Fruit fly (Drosophila melanogaster) whole organism, prepupa: ENCODE data around the gene CG34171.

Source experiments
- Blimp-1 ChIP-seq: fragments of 200-800 bp; sonication (Bioruptor generic); optimal IDR thresholded peaks from 3 replicates; lab custom pipeline; 2017; ENCODE audit warnings: missing biosample characterization, missing genetic modification characterization, mild to moderate bottlenecking, moderate library complexity, missing genetic modification reagents
- CG10631 ChIP-seq: fragments of 200-800 bp; sonication (Bioruptor generic); optimal IDR thresholded peaks from 2 replicates; lab custom pipeline; 2016; ENCODE audit warnings: missing biosample characterization, missing genetic modification characterization
- CG10669 ChIP-seq: fragments of 200-800 bp; sonication (Bioruptor generic); optimal IDR thresholded peaks from 3 replicates; lab custom pipeline; 2018; ENCODE audit warnings: missing biosample characterization, mild to moderate bottlenecking, missing genetic modification characterization, moderate library complexity
- CG11294 ChIP-seq: fragments of 200-800 bp; sonication (Bioruptor generic); IDR thresholded peaks from 2 replicates; pipeline ENCODE4 v1.3.6; 2022; ENCODE audit warnings: missing biosample characterization, missing genetic modification characterization
- CG11762 ChIP-seq: fragments of 200-800 bp; sonication (Bioruptor generic); optimal IDR thresholded peaks from 3 replicates; lab custom pipeline; 2016; ENCODE audit warnings: missing biosample characterization, missing genetic modification characterization; ENCODE audit not compliant: insufficient read depth
- CG11902 ChIP-seq: fragments of 200-800 bp; sonication (Bioruptor generic); optimal IDR thresholded peaks from 3 replicates; lab custom pipeline; 2016; ENCODE audit warnings: missing biosample characterization, missing genetic modification characterization
- CG15336 ChIP-seq: fragments of 200-800 bp; sonication (Bioruptor generic); IDR thresholded peaks from 2 replicates; pipeline ENCODE4 v1.3.6; 2022; ENCODE audit warnings: missing biosample characterization, missing genetic modification characterization
- CG1621 ChIP-seq: fragments of 200-800 bp; sonication (Bioruptor generic); optimal IDR thresholded peaks from 3 replicates; lab custom pipeline; 2018; ENCODE audit warnings: missing biosample characterization, mild to moderate bottlenecking, missing genetic modification characterization
- CG3032 ChIP-seq: fragments of 200-800 bp; optimal IDR thresholded peaks from 2 replicates; lab custom pipeline; 2019; ENCODE audit warnings: missing biosample characterization, mild to moderate bottlenecking, missing genetic modification characterization, moderate library complexity
- CG31627 ChIP-seq: fragments of 200-800 bp; sonication (Bioruptor generic); optimal IDR thresholded peaks from 3 replicates; lab custom pipeline; 2016; ENCODE audit warnings: missing biosample characterization, missing genetic modification characterization
- CG32006 ChIP-seq: fragments of 200-800 bp; sonication (Bioruptor generic); optimal IDR thresholded peaks from 3 replicates; lab custom pipeline; 2017; ENCODE audit warnings: missing biosample characterization, mild to moderate bottlenecking, missing genetic modification characterization
- CG34406 ChIP-seq: fragments of 200-800 bp; sonication (Bioruptor generic); optimal IDR thresholded peaks from 3 replicates; lab custom pipeline; 2016; ENCODE audit warnings: missing biosample characterization, missing genetic modification characterization
- CG4318 ChIP-seq: fragments of 200-800 bp; sonication (Bioruptor generic); optimal IDR thresholded peaks from 3 replicates; lab custom pipeline; 2017; ENCODE audit warnings: missing biosample characterization, mild to moderate bottlenecking, missing genetic modification characterization
- CG6163 ChIP-seq: fragments of 200-800 bp; sonication (Bioruptor generic); IDR thresholded peaks from 3 replicates; pipeline ENCODE4 v1.3.6; 2022; ENCODE audit warnings: missing biosample characterization, missing genetic modification characterization
- CG6276 ChIP-seq: fragments of 200-800 bp; sonication (Bioruptor generic); optimal IDR thresholded peaks from 2 replicates; lab custom pipeline; 2017; ENCODE audit warnings: missing biosample characterization, mild to moderate bottlenecking, missing genetic modification characterization
- CG6792 ChIP-seq: fragments of 200-800 bp; sonication (Bioruptor generic); optimal IDR thresholded peaks from 3 replicates; lab custom pipeline; 2016; ENCODE audit warnings: missing biosample characterization, missing genetic modification characterization
- CG6808 ChIP-seq: fragments of 200-800 bp; sonication (Bioruptor generic); optimal IDR thresholded peaks from 3 replicates; lab custom pipeline; 2017; ENCODE audit warnings: missing biosample characterization, missing genetic modification characterization, mild to moderate bottlenecking, moderate library complexity, missing genetic modification reagents
- CG6854 ChIP-seq: fragments of 200-800 bp; sonication (Bioruptor generic); optimal IDR thresholded peaks from 2 replicates; lab custom pipeline; 2017; ENCODE audit warnings: missing biosample characterization, mild to moderate bottlenecking, missing genetic modification characterization
- CG7368 ChIP-seq: fragments of 200-800 bp; sonication (Bioruptor generic); optimal IDR thresholded peaks from 3 replicates; lab custom pipeline; 2016; ENCODE audit warnings: missing biosample characterization, missing genetic modification characterization
- CG8119 ChIP-seq: fragments of 200-800 bp; sonication (Bioruptor generic); IDR thresholded peaks from 3 replicates; pipeline ENCODE4 v1.3.6; 2022; ENCODE audit warnings: missing biosample characterization, missing genetic modification characterization
- CG8319 ChIP-seq: fragments of 200-800 bp; sonication (Bioruptor generic); optimal IDR thresholded peaks from 3 replicates; lab custom pipeline; 2016; ENCODE audit warnings: missing biosample characterization, missing genetic modification characterization
- CG8632 ChIP-seq: fragments of 200-800 bp; sonication (Bioruptor generic); optimal IDR thresholded peaks from 3 replicates; lab custom pipeline; 2016; ENCODE audit warnings: missing biosample characterization, missing genetic modification characterization
- CG9139 ChIP-seq: fragments of 200-800 bp; sonication (Bioruptor generic); optimal IDR thresholded peaks from 3 replicates; lab custom pipeline; 2017; ENCODE audit warnings: missing biosample characterization, mild to moderate bottlenecking, missing genetic modification characterization
- Eip75B ChIP-seq: fragments of 200-800 bp; sonication (Bioruptor generic); optimal IDR thresholded peaks from 3 replicates; lab custom pipeline; 2016; ENCODE audit warnings: missing biosample characterization, missing genetic modification characterization
- Eip78C ChIP-seq: fragments of 200-800 bp; sonication (Bioruptor generic); peaks from one replicate; lab custom pipeline; 2016; ENCODE audit warnings: missing biosample characterization, missing genetic modification characterization
- Ets21C ChIP-seq: fragments of 200-800 bp; sonication (Bioruptor generic); optimal IDR thresholded peaks from 3 replicates; lab custom pipeline; 2016; ENCODE audit warnings: missing biosample characterization, missing genetic modification characterization
- Gug ChIP-seq: fragments of 200-800 bp; sonication (Bioruptor generic); IDR thresholded peaks from 2 replicates; pipeline ENCODE4 v1.3.6; 2022; ENCODE audit warnings: missing biosample characterization, missing genetic modification characterization
- Hr4 ChIP-seq: fragments of 200-800 bp; sonication (Bioruptor generic); optimal IDR thresholded peaks from 3 replicates; lab custom pipeline; 2016; ENCODE audit warnings: missing biosample characterization, missing genetic modification characterization
- Lpt ChIP-seq: fragments of 200-800 bp; sonication (Bioruptor generic); optimal IDR thresholded peaks from 3 replicates; lab custom pipeline; 2016; ENCODE audit warnings: missing biosample characterization, missing genetic modification characterization
- Met ChIP-seq: fragments of 200-800 bp; sonication (Bioruptor generic); optimal IDR thresholded peaks from 3 replicates; lab custom pipeline; 2016; ENCODE audit warnings: missing biosample characterization, missing genetic modification characterization
- OdsH ChIP-seq: fragments of 200-800 bp; sonication (Bioruptor generic); optimal IDR thresholded peaks from 3 replicates; lab custom pipeline; 2016; ENCODE audit warnings: missing biosample characterization, missing genetic modification characterization
- Smox ChIP-seq: fragments of 200-800 bp; sonication (Bioruptor generic); optimal IDR thresholded peaks from 3 replicates; lab custom pipeline; 2016; ENCODE audit warnings: missing biosample characterization, missing genetic modification characterization
- Sox102F ChIP-seq: fragments of 200-800 bp; sonication (Bioruptor generic); optimal IDR thresholded peaks from 2 replicates; lab custom pipeline; 2016; ENCODE audit warnings: missing biosample characterization, mild to moderate bottlenecking, missing genetic modification characterization
- Sox15 ChIP-seq: fragments of 200-800 bp; sonication (Bioruptor generic); optimal IDR thresholded peaks from 3 replicates; lab custom pipeline; 2016; ENCODE audit warnings: missing biosample characterization, missing genetic modification characterization
- achi ChIP-seq: fragments of 200-800 bp; sonication (Bioruptor generic); optimal IDR thresholded peaks from 3 replicates; lab custom pipeline; 2016; ENCODE audit warnings: missing biosample characterization, missing genetic modification characterization
- acj6 ChIP-seq: fragments of 200-800 bp; sonication (Bioruptor generic); optimal IDR thresholded peaks from 3 replicates; lab custom pipeline; 2016; ENCODE audit warnings: missing biosample characterization, missing genetic modification characterization
- cyc ChIP-seq: fragments of 200-800 bp; sonication (Bioruptor generic); optimal IDR thresholded peaks from 3 replicates; lab custom pipeline; 2016; ENCODE audit warnings: missing biosample characterization, missing genetic modification characterization
- dsx ChIP-seq: fragments of 200-800 bp; optimal IDR thresholded peaks from 3 replicates; lab custom pipeline; 2019; ENCODE audit warnings: missing biosample characterization, mild to moderate bottlenecking, missing genetic modification characterization, moderate library complexity; ENCODE audit not compliant: poor library complexity, severe bottlenecking
- eg ChIP-seq: fragments of 200-800 bp; sonication (Bioruptor generic); IDR thresholded peaks from 3 replicates; pipeline ENCODE4 v1.3.6; 2022; ENCODE audit warnings: missing biosample characterization, missing genetic modification characterization
- esn ChIP-seq: fragments of 200-800 bp; sonication (Bioruptor generic); optimal IDR thresholded peaks from 2 replicates; lab custom pipeline; 2016; ENCODE audit warnings: missing biosample characterization, mild to moderate bottlenecking, missing genetic modification characterization, moderate library complexity
- fd59A ChIP-seq: fragments of 200-800 bp; sonication (Bioruptor generic); optimal IDR thresholded peaks from 2 replicates; lab custom pipeline; 2017; ENCODE audit warnings: missing biosample characterization, mild to moderate bottlenecking, missing genetic modification characterization, missing genetic modification reagents
- fkh ChIP-seq: fragments of 200-800 bp; sonication (Bioruptor generic); optimal IDR thresholded peaks from 3 replicates; lab custom pipeline; 2017; ENCODE audit warnings: missing biosample characterization, mild to moderate bottlenecking, missing genetic modification characterization, moderate library complexity
- lz ChIP-seq: fragments of 200-800 bp; sonication (Bioruptor generic); optimal IDR thresholded peaks from 3 replicates; lab custom pipeline; 2016; ENCODE audit warnings: missing biosample characterization, missing genetic modification characterization
- net ChIP-seq: fragments of 200-800 bp; sonication (Bioruptor generic); optimal IDR thresholded peaks from 3 replicates; lab custom pipeline; 2016; ENCODE audit warnings: missing biosample characterization, missing genetic modification characterization
- pdm3 ChIP-seq: fragments of 200-800 bp; sonication (Bioruptor generic); optimal IDR thresholded peaks from 3 replicates; lab custom pipeline; 2016; ENCODE audit warnings: missing biosample characterization, missing genetic modification characterization
- spab ChIP-seq: fragments of 200-800 bp; sonication (Bioruptor generic); optimal IDR thresholded peaks from 2 replicates; lab custom pipeline; 2017; ENCODE audit warnings: missing biosample characterization, mild to moderate bottlenecking, missing genetic modification characterization, missing genetic modification reagents
- svp ChIP-seq: fragments of 200-800 bp; sonication (Bioruptor generic); peaks from one replicate; lab custom pipeline; 2016; ENCODE audit warnings: missing biosample characterization, missing genetic modification characterization
- topi ChIP-seq: fragments of 200-800 bp; sonication (Bioruptor generic); optimal IDR thresholded peaks from 3 replicates; lab custom pipeline; 2016; ENCODE audit warnings: missing biosample characterization, missing genetic modification characterization

CG34171 gene

dm6 chr2L:18344343-18344742 is 34.0 kb upstream of the CG34171 start (continued):
- TF ChIP-seq CG34406 (GFP tag; lab: Kevin White, UChicago) (no peak), CG11762 (GFP tag; lab: Kevin White, UChicago) (peak; percentile 15), CG11294 (GFP tag; lab: Robert Waterston, UW) (no peak), CG8319 (GFP tag; lab: Kevin White, UChicago) (peak; percentile 14), lz (GFP tag; lab: Kevin White, UChicago) (peak; percentile 32), Sox102F (no peak), CG32006 (GFP tag; lab: Kevin White, UChicago) (peak; percentile 79), CG11902 (GFP tag; lab: Kevin White, UChicago) (no peak), fd59A (GFP tag; lab: Kevin White, UChicago) (peak; percentile 26), CG3032 (tag; lab: Kevin White, UChicago) (peak; percentile 52), achi (GFP tag; lab: Kevin White, UChicago) (peak; percentile 61), topi (peak; percentile 21), acj6 (peak; percentile 56), cyc (GFP tag; lab: Kevin White, UChicago) (peak; percentile 0), eg (GFP tag; lab: Robert Waterston, UW) (peak; percentile 67; the same call in 2 of the 3 replicates), Eip75B (GFP tag; lab: Kevin White, UChicago) (peak; percentile 38), CG6854 (no peak), spab (peak; percentile 33), Gug (peak; percentile 44; the same call in 1 of the 2 replicates), CG6163 (peak; percentile 80), CG15336 (GFP tag; lab: Robert Waterston, UW) (peak; percentile 71), net (GFP tag; lab: Kevin White, UChicago) (no peak), dsx (peak; percentile 41), Ets21C (GFP tag; lab: Kevin White, UChicago) (no peak), Sox15 (no peak), esn (peak; percentile 27), Blimp-1 (GFP tag; lab: Kevin White, UChicago) (no peak), Hr4 (GFP tag; lab: Kevin White, UChicago) (peak; percentile 70)

- TF ChIP-seq CG9139 (GFP tag; lab: Kevin White, UChicago) (peak; percentile 27), CG6276 (GFP tag; lab: Kevin White, UChicago) (peak; percentile 84), Met (GFP tag; lab: Kevin White, UChicago) (peak; percentile 62), achi (GFP tag; lab: Kevin White, UChicago) (peak; percentile 78), Lpt (GFP tag; lab: Kevin White, UChicago) (peak; percentile 80), CG11762 (GFP tag; lab: Kevin White, UChicago) (peak; percentile 70), Sox102F (peak; percentile 40), CG7368 (GFP tag; lab: Kevin White, UChicago) (peak; percentile 54), CG6792 (GFP tag; lab: Kevin White, UChicago) (peak; percentile 67), esn (peak; percentile 57), Hr4 (GFP tag; lab: Kevin White, UChicago) (peak; percentile 88), Eip75B (GFP tag; lab: Kevin White, UChicago) (peak; percentile 62), CG31627 (GFP tag; lab: Kevin White, UChicago) (peak; percentile 21), fd59A (GFP tag; lab: Kevin White, UChicago) (peak; percentile 66), CG10631 (peak; percentile 72), fkh (GFP tag; lab: Kevin White, UChicago) (no peak), pdm3 (GFP tag; lab: Kevin White, UChicago) (peak; percentile 66), Blimp-1 (GFP tag; lab: Kevin White, UChicago) (no peak), OdsH (GFP tag; lab: Kevin White, UChicago) (peak; percentile 75), CG8119 (peak; percentile 91), CG8632 (GFP tag; lab: Kevin White, UChicago) (peak; percentile 44), Eip78C (peak; percentile 95), lz (GFP tag; lab: Kevin White, UChicago) (peak; percentile 41), eg (GFP tag; lab: Robert Waterston, UW) (peak; percentile 80), Gug (peak; percentile 66), CG4318 (peak; percentile 84), CG11294 (GFP tag; lab: Robert Waterston, UW) (peak; percentile 54; the same call in 1 of the 2 replicates), CG1621 (peak; percentile 46), net (GFP tag; lab: Kevin White, UChicago) (peak; percentile 69), CG6854 (no peak), CG6163 (peak; percentile 73), CG10669 (GFP tag; lab: Kevin White, UChicago) (peak; percentile 73), CG32006 (GFP tag; lab: Kevin White, UChicago) (peak; percentile 92), Smox (GFP tag; lab: Kevin White, UChicago) (peak; percentile 50), CG15336 (GFP tag; lab: Robert Waterston, UW) (peak; percentile 88), svp (GFP tag; lab: Kevin White, UChicago) (peak; percentile 77), CG6808 (GFP tag; lab: Kevin White, UChicago) (peak; percentile 71), dsx (peak; percentile 54)
Measured at dm6 chr2L:18345194-18345593, 33.2 kb upstream of the CG34171 start.
